Fruit fly (Drosophila melanogaster): ENCODE measurements around the gene LanB1.

The LanB1 gene

DNA sequence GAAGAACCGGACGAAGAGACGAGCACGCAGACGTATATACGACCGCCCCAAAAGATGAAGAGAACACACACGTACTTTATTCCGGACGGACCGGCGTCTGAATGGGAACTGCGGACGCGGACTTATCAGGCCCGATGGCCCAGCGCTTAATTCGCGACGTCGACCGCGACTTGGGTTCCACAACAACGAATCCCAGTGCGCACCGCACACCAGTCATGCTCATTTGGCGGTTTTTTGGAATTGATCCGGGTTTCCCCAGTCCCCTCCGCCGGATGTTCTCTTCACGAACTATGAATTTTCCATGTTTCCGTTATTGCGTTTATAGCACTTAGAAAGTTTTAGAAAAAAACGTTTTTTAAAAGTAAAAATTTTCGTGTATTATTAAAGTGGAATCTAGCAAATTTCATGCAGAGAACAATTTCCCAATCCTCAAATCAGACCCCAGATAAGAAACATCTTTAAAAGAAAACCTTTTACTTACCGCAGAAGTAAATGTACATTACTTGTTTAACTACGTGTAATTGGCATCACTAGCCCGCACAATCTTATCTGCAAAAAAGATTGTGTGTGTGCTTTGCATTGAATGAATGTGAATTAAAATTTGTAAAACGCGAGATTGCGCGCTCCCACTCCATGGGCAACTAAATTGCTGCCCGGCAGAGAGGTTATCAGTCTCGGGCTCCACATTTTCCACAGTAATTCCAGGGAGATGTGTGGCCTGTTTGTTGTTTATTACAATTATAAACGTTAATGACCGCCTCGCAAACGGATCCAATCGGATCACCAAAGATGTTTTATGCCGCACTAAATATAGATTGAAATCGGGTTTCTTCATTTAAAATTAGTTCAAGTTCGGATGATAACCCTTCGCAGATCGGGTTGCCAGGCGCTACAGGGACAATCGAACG is 20.5 kb upstream of the LanB1 start, which contains the start of gene CG7149 (continued):
- TF ChIP-seq CG1621 (tag; optimal IDR thresholded peaks at IDR 0.05) (peak; percentile 41), CG8319 (GFP tag; optimal IDR thresholded peaks at IDR 0.05) (no peak), topi (GFP tag; optimal IDR thresholded peaks at IDR 0.05) (peak; percentile 22), pdm3 (GFP tag; optimal IDR thresholded peaks at IDR 0.05) (peak; percentile 26), Blimp-1 (GFP tag; optimal IDR thresholded peaks at IDR 0.05) (peak; percentile 1), CG4318 (GFP tag; optimal IDR thresholded peaks at IDR 0.05) (no peak), CG7368 (GFP tag; optimal IDR thresholded peaks at IDR 0.05) (no peak), CG6854 (GFP tag; optimal IDR thresholded peaks at IDR 0.05) (peak; percentile 28), CG15336 (GFP tag; IDR thresholded peaks at IDR 0.05) (no peak), Lpt (GFP tag; optimal IDR thresholded peaks at IDR 0.05) (no peak), CG6792 (GFP tag; optimal IDR thresholded peaks at IDR 0.05) (peak; percentile 1), esn (GFP tag; optimal IDR thresholded peaks at IDR 0.05) (peak; percentile 60), Ets96B (tag; optimal IDR thresholded peaks at IDR 0.05) (peak; percentile 15), acj6 (GFP tag; optimal IDR thresholded peaks at IDR 0.05) (peak; percentile 34), OdsH (GFP tag; optimal IDR thresholded peaks at IDR 0.05) (peak; percentile 33), Ets21C (GFP tag; optimal IDR thresholded peaks at IDR 0.05) (peak; percentile 13), Eip75B (GFP tag; optimal IDR thresholded peaks at IDR 0.05) (peak; percentile 23)

DNA sequence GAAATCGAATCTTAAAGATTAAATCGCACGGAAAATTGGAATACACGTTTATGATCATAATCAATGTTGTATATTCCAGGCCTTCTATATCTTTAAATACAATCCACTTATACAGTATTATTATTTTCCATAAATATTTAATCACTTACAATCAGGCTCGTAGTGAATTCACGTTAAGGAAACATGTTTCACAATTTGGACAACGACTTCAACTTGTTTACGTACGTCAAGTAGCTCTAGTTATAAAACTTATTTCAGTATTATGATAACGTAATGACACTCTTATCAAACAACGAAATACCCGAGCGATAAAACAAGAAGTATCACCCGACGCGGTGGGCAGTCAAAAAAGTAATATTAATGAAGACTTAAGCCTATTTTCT is 19.9 kb upstream of the LanB1 start:
- TF ChIP-seq CG9139 (GFP tag; optimal IDR thresholded peaks at IDR 0.05), result no peak
- no peak for TF ChIP-seq Sox102F (GFP tag; optimal IDR thresholded peaks at IDR 0.05)
- no peak for TF ChIP-seq Hr4 (GFP tag; optimal IDR thresholded peaks at IDR 0.05)
- no peak for TF ChIP-seq CG31627 (GFP tag; optimal IDR thresholded peaks at IDR 0.05)
- no peak for TF ChIP-seq spab (GFP tag; optimal IDR thresholded peaks at IDR 0.05)
- TF ChIP-seq acj6 (GFP tag; optimal IDR thresholded peaks at IDR 0.05), result no peak
- no peak for TF ChIP-seq Ets96B (tag; optimal IDR thresholded peaks at IDR 0.05)
- no peak for TF ChIP-seq CG6163 (GFP tag; IDR thresholded peaks at IDR 0.05)
- TF ChIP-seq fd59A (GFP tag; optimal IDR thresholded peaks at IDR 0.05), result no peak
- no peak for TF ChIP-seq CG8319 (GFP tag; optimal IDR thresholded peaks at IDR 0.05)
- no peak for TF ChIP-seq dsx (GFP tag; optimal IDR thresholded peaks at IDR 0.05; ENCODE audit: poor library complexity, severe bottlenecking)

DNA sequence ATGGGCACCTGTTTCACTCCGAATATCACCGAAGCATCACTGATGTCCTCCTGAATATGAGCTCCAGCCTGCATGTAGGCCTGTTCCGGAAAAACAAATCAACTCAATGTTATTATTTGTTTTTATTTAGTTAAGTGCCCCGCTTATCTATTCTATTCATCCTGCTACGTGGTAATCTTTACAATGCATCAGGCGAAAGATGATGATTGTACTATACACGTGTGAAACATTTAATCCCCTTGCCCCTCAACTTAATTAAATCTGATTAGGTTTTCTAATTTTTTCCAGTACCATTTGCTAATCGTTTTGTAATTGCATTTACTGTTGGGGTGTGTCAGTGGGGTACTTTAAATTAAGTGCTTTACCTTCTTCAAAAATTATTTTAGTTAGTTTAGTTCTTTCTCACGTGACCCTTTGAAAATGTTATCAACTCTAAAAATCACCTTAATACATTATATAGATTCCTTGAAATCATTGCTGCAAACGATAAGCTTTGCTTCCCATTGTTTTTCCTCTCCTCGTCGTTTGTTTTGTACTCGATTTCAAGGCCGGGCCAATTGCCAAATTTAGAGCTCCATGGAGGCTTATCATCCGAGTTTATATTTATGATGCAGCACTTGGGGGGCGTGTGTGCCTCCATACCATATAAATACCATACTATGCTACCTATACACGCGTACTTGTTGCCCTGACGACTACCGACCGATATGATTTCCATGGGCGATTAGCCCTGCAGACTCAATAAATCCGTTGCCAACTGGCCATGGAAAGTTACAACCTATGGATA is 16.4 kb upstream of the LanB1 start:
- no peak for TF ChIP-seq CG11902 (GFP tag; optimal IDR thresholded peaks at IDR 0.05)

DNA sequence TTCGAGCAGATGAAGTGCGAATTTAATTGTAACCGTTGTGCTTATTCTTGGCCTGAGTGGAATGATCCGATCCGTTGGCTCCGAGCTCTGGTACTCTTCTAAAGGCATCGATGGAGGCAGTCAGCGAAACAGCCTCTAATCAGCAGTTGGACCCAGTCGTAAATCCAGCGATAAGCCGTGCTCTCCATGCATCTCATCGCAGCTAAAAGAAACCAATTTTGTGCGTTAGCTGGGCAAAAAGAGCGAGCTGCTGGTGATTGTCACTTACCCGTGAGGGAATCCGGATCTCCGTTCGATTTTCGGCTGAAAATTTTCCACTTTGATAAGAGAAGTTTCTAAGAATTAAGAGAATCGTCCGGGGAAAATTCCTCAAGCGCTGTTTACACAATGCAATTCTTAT is 15.4 kb upstream of the LanB1 start, which contains the start of gene LKRSDH:
Gene LKRSDH (minus strand): TSS at position 101 of the 400 bp plus-strand sequence.
- TF ChIP-seq CG10631 (GFP tag; optimal IDR thresholded peaks at IDR 0.05) (no peak), spab (GFP tag; optimal IDR thresholded peaks at IDR 0.05) (no peak), svp (GFP tag) (peak; percentile 35), Smox (GFP tag; optimal IDR thresholded peaks at IDR 0.05) (no peak), CG1621 (tag; optimal IDR thresholded peaks at IDR 0.05) (no peak)

DNA sequence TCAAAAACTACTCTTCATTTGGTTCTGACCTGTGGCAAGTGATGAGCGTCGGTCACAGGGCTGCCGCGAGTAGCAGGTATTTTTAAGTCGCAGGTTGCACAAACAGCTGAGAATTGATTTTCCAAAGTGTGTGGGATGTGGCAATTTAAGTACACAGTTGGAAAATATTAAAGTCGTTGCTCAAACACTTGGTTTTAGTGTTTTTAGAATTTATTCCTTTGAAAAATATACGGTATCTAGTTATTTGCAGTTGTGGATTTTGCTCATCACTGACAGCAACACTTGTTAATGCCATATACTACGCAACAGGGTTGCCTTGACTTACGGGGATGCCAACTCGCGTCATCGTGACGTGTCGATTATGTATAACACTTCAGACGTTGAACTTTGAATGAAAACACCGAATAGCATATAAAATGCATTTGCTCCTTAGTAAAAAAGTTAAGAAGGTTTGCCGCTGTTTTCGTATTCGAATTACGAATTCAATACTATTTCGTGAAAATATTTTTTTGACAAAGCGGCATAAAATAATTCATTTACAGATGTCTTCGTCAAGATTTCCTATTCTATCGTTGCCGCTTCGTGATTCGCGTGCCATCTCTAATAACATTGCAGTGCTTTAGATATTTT is 11.3 kb upstream of the LanB1 start, which contains the start of the genes Herp and r2d2:
Gene Herp (minus strand): TSS at position 255 of the 630 bp plus-strand sequence.
Gene r2d2 (plus strand): TSS at position 344 of the 630 bp plus-strand sequence.
- TF ChIP-seq CG7368 (GFP tag; optimal IDR thresholded peaks at IDR 0.05) (peak; percentile 84), CG8632 (GFP tag; optimal IDR thresholded peaks at IDR 0.05) (peak; percentile 77), eg (GFP tag; IDR thresholded peaks at IDR 0.05) (peak; percentile 84), dsx (GFP tag; optimal IDR thresholded peaks at IDR 0.05; ENCODE audit: poor library complexity, severe bottlenecking) (peak; percentile 77), pdm3 (GFP tag; optimal IDR thresholded peaks at IDR 0.05) (peak; percentile 86), CG4318 (GFP tag; optimal IDR thresholded peaks at IDR 0.05) (peak; percentile 73), Eip75B (GFP tag; optimal IDR thresholded peaks at IDR 0.05) (peak; percentile 87), CG10669 (GFP tag; optimal IDR thresholded peaks at IDR 0.05) (peak; percentile 86), Hr38 (GFP tag; optimal IDR thresholded peaks at IDR 0.05) (no peak), fkh (GFP tag; optimal IDR thresholded peaks at IDR 0.05) (peak; percentile 72), CG1621 (tag; optimal IDR thresholded peaks at IDR 0.05) (peak; percentile 79), CG6792 (GFP tag; optimal IDR thresholded peaks at IDR 0.05) (peak; percentile 84), fd59A (GFP tag; optimal IDR thresholded peaks at IDR 0.05) (peak; percentile 77), Lpt (GFP tag; optimal IDR thresholded peaks at IDR 0.05) (peak; percentile 77), CG10631 (GFP tag; optimal IDR thresholded peaks at IDR 0.05) (peak; percentile 88), CG3919 (GFP tag; optimal IDR thresholded peaks at IDR 0.05) (peak; percentile 87), Gug (GFP tag; IDR thresholded peaks at IDR 0.05) (peak; percentile 86), CG34406 (GFP tag; optimal IDR thresholded peaks at IDR 0.05) (peak; percentile 71), CG31627 (GFP tag; optimal IDR thresholded peaks at IDR 0.05) (peak; percentile 92), achi (GFP tag; optimal IDR thresholded peaks at IDR 0.05) (peak; percentile 88)

Measured in whole organism, prepupa.